Fruit fly (Drosophila melanogaster): ENCODE results near the gene CG43288.
A peak's percentile ranks its signal among the peaks of the same experiment; 100 is the strongest.

CG43288 gene

DNA sequence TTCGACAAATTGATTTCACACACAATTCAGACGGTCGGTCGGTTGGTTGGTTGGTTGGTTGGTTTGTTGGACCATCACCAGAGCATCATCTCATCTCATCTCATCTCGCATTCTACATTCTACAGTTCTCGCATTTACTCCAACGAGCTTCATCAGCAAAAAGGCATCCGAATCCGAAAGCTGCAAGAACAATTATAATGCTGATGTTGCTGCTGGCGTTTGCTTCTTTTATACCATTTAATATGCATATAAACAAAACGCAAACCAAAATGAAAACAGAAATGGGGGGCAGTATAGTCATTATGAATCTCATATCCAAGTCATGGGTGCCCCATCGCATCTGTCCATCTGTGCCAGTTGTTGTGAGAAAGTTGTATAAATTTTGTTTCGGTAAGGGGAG lies 26.1 kb upstream of the CG43288 start:
- peak; percentile 93 for TF ChIP-seq tj (GFP tag; optimal IDR thresholded peaks at IDR 0.05)
- no peak for TF ChIP-seq Clk (GFP tag; optimal IDR thresholded peaks at IDR 0.05)

dm6 chrX:4197463-4197862 lies 15.4 kb upstream of the CG43288 start:
- TF ChIP-seq CG7101 (tag; optimal IDR thresholded peaks at IDR 0.05) (no peak), kay (GFP tag; ENCODE audit: borderline replicate concordance) (peak; percentile 30)

dm6 chrX:4198769-4199168 lies 14.1 kb upstream of the CG43288 start:
- no peak for TF ChIP-seq tj (GFP tag; optimal IDR thresholded peaks at IDR 0.05)
- no peak for TF ChIP-seq toe (GFP tag; optimal IDR thresholded peaks at IDR 0.05)
- no peak for TF ChIP-seq CG11617 (GFP tag; optimal IDR thresholded peaks at IDR 0.05)
- TF ChIP-seq kay (GFP tag; ENCODE audit: borderline replicate concordance), result no peak
- TF ChIP-seq CG14711 (tag; optimal IDR thresholded peaks at IDR 0.05), result no peak
- TF ChIP-seq pad (GFP tag; optimal IDR thresholded peaks at IDR 0.05), result no peak
- TF ChIP-seq CG5204 (GFP tag; optimal IDR thresholded peaks at IDR 0.05), result no peak

dm6 chrX:4200612-4201011 lies 12.2 kb upstream of the CG43288 start:
- no peak for TF ChIP-seq CG12768 (GFP tag; optimal IDR thresholded peaks at IDR 0.05)
- TF ChIP-seq CG33017 (tag; optimal IDR thresholded peaks at IDR 0.05), result no peak
- TF ChIP-seq toe (GFP tag; optimal IDR thresholded peaks at IDR 0.05), result no peak
- TF ChIP-seq CG1620 (GFP tag; optimal IDR thresholded peaks at IDR 0.05), result no peak
- TF ChIP-seq cic (GFP tag; optimal IDR thresholded peaks at IDR 0.05), result no peak
- no peak for TF ChIP-seq CG11617 (GFP tag; optimal IDR thresholded peaks at IDR 0.05)
- no peak for TF ChIP-seq bab1 (GFP tag; optimal IDR thresholded peaks at IDR 0.05)
- no peak for TF ChIP-seq pad (GFP tag; optimal IDR thresholded peaks at IDR 0.05)
- no peak for TF ChIP-seq kay (GFP tag; ENCODE audit: borderline replicate concordance)
- TF ChIP-seq tj (GFP tag; optimal IDR thresholded peaks at IDR 0.05), result no peak
- TF ChIP-seq ovo (GFP tag; optimal IDR thresholded peaks at IDR 0.05), result no peak
- TF ChIP-seq CG5204 (GFP tag; optimal IDR thresholded peaks at IDR 0.05), result no peak
- no peak for TF ChIP-seq cnc (optimal IDR thresholded peaks at IDR 0.05)
- no peak for TF ChIP-seq Mnt (GFP tag; optimal IDR thresholded peaks at IDR 0.05)
- TF ChIP-seq CG7101 (tag; optimal IDR thresholded peaks at IDR 0.05), result no peak

dm6 chrX:4202235-4202794 lies 10.5 kb upstream of the CG43288 start:
- TF ChIP-seq CG12768 (GFP tag; optimal IDR thresholded peaks at IDR 0.05) (peak; percentile 17), CG1620 (GFP tag; optimal IDR thresholded peaks at IDR 0.05) (peak; percentile 27), ovo (GFP tag; optimal IDR thresholded peaks at IDR 0.05) (peak; percentile 59), Hr96 (GFP tag; optimal IDR thresholded peaks at IDR 0.05) (peak; percentile 42), CG7101 (tag; optimal IDR thresholded peaks at IDR 0.05) (peak; percentile 81), CG5204 (GFP tag; optimal IDR thresholded peaks at IDR 0.05) (no peak), Mnt (GFP tag; optimal IDR thresholded peaks at IDR 0.05) (peak; percentile 57), kay (GFP tag; ENCODE audit: borderline replicate concordance) (no peak), tj (GFP tag; optimal IDR thresholded peaks at IDR 0.05) (peak; percentile 17), toe (GFP tag; optimal IDR thresholded peaks at IDR 0.05) (no peak), CG33017 (tag; optimal IDR thresholded peaks at IDR 0.05) (peak; percentile 66), CG11617 (GFP tag; optimal IDR thresholded peaks at IDR 0.05) (peak; percentile 68), cnc (optimal IDR thresholded peaks at IDR 0.05) (no peak), CG14711 (tag; optimal IDR thresholded peaks at IDR 0.05) (peak; percentile 55), Clk (GFP tag; optimal IDR thresholded peaks at IDR 0.05) (no peak), bab1 (GFP tag; optimal IDR thresholded peaks at IDR 0.05) (no peak), Crg-1 (GFP tag; optimal IDR thresholded peaks at IDR 0.05) (peak; percentile 81), cic (GFP tag; optimal IDR thresholded peaks at IDR 0.05) (peak; percentile 74), CG7045 (GFP tag; optimal IDR thresholded peaks at IDR 0.05) (peak; percentile 53), pad (GFP tag; optimal IDR thresholded peaks at IDR 0.05) (peak; percentile 47)

- TF ChIP-seq tj (GFP tag; optimal IDR thresholded peaks at IDR 0.05) (no peak), cic (GFP tag; optimal IDR thresholded peaks at IDR 0.05) (no peak), pad (GFP tag; optimal IDR thresholded peaks at IDR 0.05) (peak; percentile 84), ovo (GFP tag; optimal IDR thresholded peaks at IDR 0.05) (peak; percentile 19), bab1 (GFP tag; optimal IDR thresholded peaks at IDR 0.05) (peak; percentile 3), kay (GFP tag; ENCODE audit: borderline replicate concordance) (peak; percentile 51)
Measured at dm6 chrX:4203713-4204447, 8.9 kb upstream of the CG43288 start.

DNA sequence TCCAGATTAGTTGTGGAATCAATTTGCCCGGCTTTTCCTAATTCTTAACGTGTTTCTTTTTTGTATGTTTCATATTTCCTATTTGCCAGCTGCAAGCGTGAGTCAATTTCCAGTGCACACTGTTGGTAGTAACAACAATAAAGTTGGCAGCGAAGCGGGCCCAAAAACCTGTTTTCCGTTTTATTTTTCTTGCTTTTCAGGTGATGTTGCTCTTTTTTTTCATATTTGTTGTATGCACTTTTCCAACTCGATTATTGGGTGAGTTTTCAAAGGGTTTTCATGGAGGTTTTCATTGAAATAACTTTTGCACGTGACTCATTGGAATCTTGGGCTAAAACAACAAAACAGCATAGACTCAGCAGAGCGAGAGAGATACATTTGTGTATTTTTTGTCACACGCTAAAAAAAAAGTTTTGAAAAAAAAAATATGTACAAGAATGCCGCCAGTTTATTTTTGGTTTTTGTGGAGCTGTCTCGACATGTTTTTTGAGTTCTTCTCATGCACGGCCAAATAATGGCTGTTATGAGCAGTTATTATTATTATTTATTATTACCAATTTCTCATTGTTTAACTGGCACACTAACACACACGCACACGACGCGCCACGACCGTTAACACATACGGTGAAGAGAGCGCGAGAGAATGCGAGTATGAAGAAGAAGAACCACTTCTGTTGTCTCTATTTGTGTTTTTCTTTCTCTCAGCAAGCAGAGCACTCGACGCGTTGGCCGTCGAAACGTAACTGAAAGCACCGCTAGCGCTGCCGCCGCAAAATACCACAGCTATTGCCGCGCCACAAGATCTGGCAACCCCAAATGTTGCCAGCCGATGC lies 7.3 kb upstream of the CG43288 start, which contains the start of gene Fas2:
TSS of gene Fas2 (minus strand) at position 748 of the 833 bp plus-strand sequence.
- TF ChIP-seq CG33017 (tag; optimal IDR thresholded peaks at IDR 0.05), result peak; percentile 15
- no peak for TF ChIP-seq cnc (optimal IDR thresholded peaks at IDR 0.05)
- TF ChIP-seq pad (GFP tag; optimal IDR thresholded peaks at IDR 0.05), result peak; percentile 40
- peak; percentile 74 for TF ChIP-seq CG7101 (tag; optimal IDR thresholded peaks at IDR 0.05)
- no peak for TF ChIP-seq Clk (GFP tag; optimal IDR thresholded peaks at IDR 0.05)
- no peak for TF ChIP-seq cic (GFP tag; optimal IDR thresholded peaks at IDR 0.05)
- no peak for TF ChIP-seq CG12768 (GFP tag; optimal IDR thresholded peaks at IDR 0.05)
- no peak for TF ChIP-seq Crg-1 (GFP tag; optimal IDR thresholded peaks at IDR 0.05)
- no peak for TF ChIP-seq CG7045 (GFP tag; optimal IDR thresholded peaks at IDR 0.05)
- peak; percentile 53 for TF ChIP-seq CG14711 (tag; optimal IDR thresholded peaks at IDR 0.05)
- TF ChIP-seq toe (GFP tag; optimal IDR thresholded peaks at IDR 0.05), result no peak
- TF ChIP-seq CG11617 (GFP tag; optimal IDR thresholded peaks at IDR 0.05), result peak; percentile 30
- peak; percentile 65 for TF ChIP-seq Mnt (GFP tag; optimal IDR thresholded peaks at IDR 0.05)
- TF ChIP-seq CG5204 (GFP tag; optimal IDR thresholded peaks at IDR 0.05), result no peak
- peak; percentile 61 for TF ChIP-seq kay (GFP tag; ENCODE audit: borderline replicate concordance)
- TF ChIP-seq bab1 (GFP tag; optimal IDR thresholded peaks at IDR 0.05), result peak; percentile 64
- peak; percentile 56 for TF ChIP-seq tj (GFP tag; optimal IDR thresholded peaks at IDR 0.05)
- TF ChIP-seq Hr96 (GFP tag; optimal IDR thresholded peaks at IDR 0.05), result peak; percentile 50
- TF ChIP-seq ovo (GFP tag; optimal IDR thresholded peaks at IDR 0.05), result peak; percentile 20
- TF ChIP-seq CG1620 (GFP tag; optimal IDR thresholded peaks at IDR 0.05), result peak; percentile 50

All from whole organism, adult.